Worm (Caenorhabditis elegans) whole organism, mixed stage, embryonic: ENCODE data around the gene F38B6.6.

Experiments used
- M03D4.4 ChIP-seq: sonication (generic microtip); optimal IDR thresholded peaks from 2 replicates; lab custom pipeline; 2017; ENCODE audit warnings: mild to moderate bottlenecking, missing genetic modification characterization, missing compliant biosample characterization
- bed-3 ChIP-seq: fragments of 200-800 bp; sonication (Bioruptor generic); optimal IDR thresholded peaks from 3 replicates; lab custom pipeline; 2018; ENCODE audit warnings: mild to moderate bottlenecking, missing genetic modification characterization, moderate library complexity, missing compliant biosample characterization
- blmp-1 ChIP-seq: fragments of 150-350 bp; optimal IDR thresholded peaks from 2 replicates; lab custom pipeline; 2014; ENCODE audit warnings: missing biosample characterization, missing genetic modification characterization
- ceh-39 ChIP-seq: fragments of 150-350 bp; optimal IDR thresholded peaks from 2 replicates; lab custom pipeline; 2014; ENCODE audit warnings: missing biosample characterization, missing genetic modification characterization
- ceh-43 ChIP-seq: fragments of 200-800 bp; sonication (Bioruptor generic); optimal IDR thresholded peaks from 2 replicates; lab custom pipeline; 2018; ENCODE audit warnings: mild to moderate bottlenecking, missing genetic modification characterization, moderate library complexity, missing compliant biosample characterization
- ceh-83 ChIP-seq: fragments of 200-800 bp; sonication (Bioruptor generic); optimal IDR thresholded peaks from 2 replicates; lab custom pipeline; 2018; ENCODE audit warnings: mild to moderate bottlenecking, missing genetic modification characterization, missing compliant biosample characterization
- ces-1 ChIP-seq: fragments of 150-350 bp; optimal IDR thresholded peaks from 2 replicates; lab custom pipeline; 2014; ENCODE audit warnings: missing biosample characterization, missing genetic modification reagents, missing genetic modification characterization
- cnd-1 ChIP-seq: fragments of 200-800 bp; sonication (Bioruptor generic); optimal IDR thresholded peaks from 2 replicates; lab custom pipeline; 2018; ENCODE audit warnings: mild to moderate bottlenecking, missing genetic modification characterization, missing compliant biosample characterization
- drap-1 ChIP-seq: fragments of 200-800 bp; sonication (Bioruptor generic); optimal IDR thresholded peaks from 3 replicates; lab custom pipeline; 2018; ENCODE audit warnings: mild to moderate bottlenecking, missing genetic modification characterization, missing compliant biosample characterization
- elt-1 ChIP-seq: sonication (generic microtip); optimal IDR thresholded peaks from 2 replicates; lab custom pipeline; 2017; ENCODE audit warnings: missing genetic modification characterization, mild to moderate bottlenecking, missing compliant biosample characterization, antibody characterized with exemption, moderate library complexity, borderline replicate concordance; ENCODE audit not compliant: insufficient read depth
- elt-3 ChIP-seq: fragments of 150-350 bp; optimal IDR thresholded peaks from 2 replicates; lab custom pipeline; 2014; ENCODE audit warnings: missing biosample characterization, missing genetic modification characterization
- ham-2 ChIP-seq: fragments of 200-800 bp; sonication (Bioruptor generic); optimal IDR thresholded peaks from 2 replicates; lab custom pipeline; 2018; ENCODE audit warnings: mild to moderate bottlenecking, missing genetic modification characterization, missing compliant biosample characterization
- lin-32 ChIP-seq: fragments of 200-800 bp; sonication (Bioruptor generic); optimal IDR thresholded peaks from 2 replicates; lab custom pipeline; 2018; ENCODE audit warnings: mild to moderate bottlenecking, missing genetic modification characterization, missing compliant biosample characterization
- lsy-2 ChIP-seq: fragments of 150-350 bp; optimal IDR thresholded peaks from 2 replicates; lab custom pipeline; 2014; ENCODE audit warnings: missing biosample characterization, missing genetic modification characterization
- mab-5 ChIP-seq: fragments of 150-350 bp; optimal IDR thresholded peaks from 2 replicates; lab custom pipeline; 2014; ENCODE audit warnings: missing biosample characterization, missing genetic modification characterization
- mep-1 ChIP-seq: fragments of 150-350 bp; optimal IDR thresholded peaks from 2 replicates; lab custom pipeline; 2017; ENCODE audit warnings: missing biosample characterization, missing genetic modification reagents, missing genetic modification characterization, inconsistent platforms
- mls-2 ChIP-seq: sonication (generic microtip); optimal IDR thresholded peaks from 2 replicates; lab custom pipeline; 2016; ENCODE audit warnings: mild to moderate bottlenecking, missing genetic modification characterization, moderate library complexity, missing compliant biosample characterization
- nhr-12 ChIP-seq: fragments of 150-350 bp; optimal IDR thresholded peaks from 2 replicates; lab custom pipeline; 2014; ENCODE audit warnings: missing biosample characterization, missing genetic modification characterization
- nhr-2 ChIP-seq: fragments of 150-350 bp; optimal IDR thresholded peaks from 2 replicates; lab custom pipeline; 2014; ENCODE audit warnings: missing biosample characterization, missing genetic modification characterization
- nhr-237 ChIP-seq: fragments of 150-350 bp; optimal IDR thresholded peaks from 2 replicates; lab custom pipeline; 2014; ENCODE audit warnings: missing biosample characterization, missing genetic modification characterization
- nhr-76 ChIP-seq: sonication (generic microtip); optimal IDR thresholded peaks from 2 replicates; lab custom pipeline; 2017; ENCODE audit warnings: missing biosample characterization, missing genetic modification characterization
- pha-4 ChIP-seq: fragments of 150-350 bp; optimal IDR thresholded peaks from 2 replicates; lab custom pipeline; 2018; ENCODE audit warnings: missing biosample characterization, missing genetic modification reagents, missing genetic modification characterization
- snpc-4 ChIP-seq: fragments of 150-350 bp; optimal IDR thresholded peaks from 2 replicates; lab custom pipeline; 2014; ENCODE audit warnings: missing biosample characterization, missing genetic modification characterization
- sptf-1 ChIP-seq: sonication (generic microtip); optimal IDR thresholded peaks from 2 replicates; lab custom pipeline; 2017; ENCODE audit warnings: mild to moderate bottlenecking, missing genetic modification characterization, moderate library complexity, missing compliant biosample characterization
- tbx-8 ChIP-seq: fragments of 200-800 bp; sonication (Bioruptor generic); optimal IDR thresholded peaks from 2 replicates; lab custom pipeline; 2018; ENCODE audit warnings: mild to moderate bottlenecking, missing genetic modification characterization, moderate library complexity, missing compliant biosample characterization
- unc-120 ChIP-seq: sonication (generic microtip); optimal IDR thresholded peaks from 2 replicates; lab custom pipeline; 2017; ENCODE audit warnings: missing genetic modification characterization, missing compliant biosample characterization; ENCODE audit not compliant: poor library complexity, severe bottlenecking
- unc-39 ChIP-seq: fragments of 150-350 bp; optimal IDR thresholded peaks from 2 replicates; lab custom pipeline; 2014; ENCODE audit warnings: missing biosample characterization, missing genetic modification characterization
- unc-62 ChIP-seq: fragments of 150-350 bp; optimal IDR thresholded peaks from 2 replicates; lab custom pipeline; 2014; ENCODE audit warnings: missing biosample characterization, missing genetic modification reagents, missing genetic modification characterization
- zip-8 ChIP-seq: fragments of 150-350 bp; optimal IDR thresholded peaks from 2 replicates; lab custom pipeline; 2014; ENCODE audit warnings: missing biosample characterization, missing genetic modification characterization
- ztf-11 ChIP-seq: fragments of 150-350 bp; optimal IDR thresholded peaks from 2 replicates; lab custom pipeline; 2014; ENCODE audit warnings: missing biosample characterization, missing genetic modification characterization

Gene F38B6.6

ce11 chrX:6674333-6674919, 15.5 kb downstream of the F38B6.6 start, which contains the start of gene F38B6.4:
TSS of gene F38B6.4 (plus strand) at chrX:6674869.
- TF ChIP-seq unc-62 (GFP tag; lab: Kevin White, UChicago) (no peak), ceh-43 (GFP tag; lab: Kevin White, UChicago) (no peak), unc-39 (tag; lab: Kevin White, UChicago) (no peak), nhr-12 (tag; lab: Kevin White, UChicago) (no peak), cnd-1 (tag; lab: Kevin White, UChicago) (no peak), M03D4.4 (no peak), sptf-1 (no peak), nhr-76 (no peak), snpc-4 (no peak)

DNA sequence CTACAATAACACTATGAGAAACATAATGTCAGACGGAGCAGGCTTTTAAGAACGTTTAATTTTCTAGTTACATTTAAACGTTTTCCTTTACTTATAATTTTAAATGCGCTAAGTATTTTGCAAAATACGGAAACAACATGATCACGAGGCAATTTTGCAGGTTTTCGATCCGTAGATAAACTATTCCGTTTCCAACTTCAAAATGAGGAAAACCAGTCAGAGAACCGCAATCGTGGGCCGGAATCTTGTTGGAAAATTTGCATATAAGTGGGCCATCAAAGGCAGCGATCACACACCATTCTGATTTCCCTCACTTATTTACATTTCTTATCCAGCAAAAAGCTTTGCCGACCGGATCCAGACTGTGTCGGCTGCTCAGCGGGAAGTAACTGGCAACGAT, 17.4 kb downstream of the F38B6.6 start, which contains the start of gene col-172:
col-172 (plus strand) TSS at position 301 of the 400 bp plus-strand sequence.
- no peak for TF ChIP-seq unc-120
- TF ChIP-seq snpc-4, result no peak
- TF ChIP-seq lsy-2 (tag; lab: Kevin White, UChicago), result no peak
- no peak for TF ChIP-seq ztf-11
- no peak for TF ChIP-seq nhr-12 (tag; lab: Kevin White, UChicago)
- no peak for TF ChIP-seq blmp-1 (tag; lab: Kevin White, UChicago)
- no peak for TF ChIP-seq mep-1 (tag; lab: Kevin White, UChicago)
- no peak for TF ChIP-seq ham-2 (GFP tag; lab: Kevin White, UChicago)
- no peak for TF ChIP-seq ceh-39 (tag; lab: Kevin White, UChicago)
- no peak for TF ChIP-seq drap-1 (GFP tag; lab: Kevin White, UChicago)
- no peak for TF ChIP-seq nhr-2
- TF ChIP-seq nhr-237 (tag; lab: Kevin White, UChicago), result no peak
- TF ChIP-seq pha-4 (tag; lab: Kevin White, UChicago), result no peak

DNA sequence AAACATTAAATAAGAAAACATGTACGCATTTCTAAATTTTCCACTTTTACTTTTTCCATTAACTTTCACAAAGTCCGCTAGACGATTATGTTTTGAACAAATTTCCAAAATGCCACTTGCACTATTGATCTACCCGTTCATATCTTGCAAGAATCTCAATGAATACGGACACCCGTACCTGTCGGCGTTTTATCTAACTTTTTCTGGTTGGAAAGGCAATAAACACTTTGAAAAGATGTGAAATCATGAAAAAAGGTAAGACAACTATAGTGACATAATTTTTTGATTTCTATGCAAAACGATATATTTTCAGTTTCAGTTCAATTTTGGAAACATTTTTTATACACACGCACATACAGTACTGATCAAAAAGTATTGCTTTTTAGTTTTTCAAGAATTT, 18.2 kb downstream of the F38B6.6 start:
- TF ChIP-seq mab-5 (tag; lab: Kevin White, UChicago) (no peak), zip-8 (no peak), ceh-83 (no peak), bed-3 (GFP tag; lab: Kevin White, UChicago) (no peak), ceh-39 (tag; lab: Kevin White, UChicago) (no peak), nhr-2 (no peak), pha-4 (tag; lab: Kevin White, UChicago) (no peak)

- TF ChIP-seq ces-1 (GFP tag; lab: Kevin White, UChicago), result no peak
- TF ChIP-seq elt-1 (tag; lab: Kevin White, UChicago), result no peak
- TF ChIP-seq mab-5 (tag; lab: Kevin White, UChicago), result no peak
- no peak for TF ChIP-seq ceh-83
- TF ChIP-seq nhr-237 (tag; lab: Kevin White, UChicago), result no peak
- no peak for TF ChIP-seq bed-3 (GFP tag; lab: Kevin White, UChicago)
- TF ChIP-seq nhr-2, result no peak
- no peak for TF ChIP-seq zip-8
- TF ChIP-seq mls-2 (tag; lab: Kevin White, UChicago), result no peak
- TF ChIP-seq lsy-2 (tag; lab: Kevin White, UChicago), result no peak
- no peak for TF ChIP-seq ham-2 (GFP tag; lab: Kevin White, UChicago)
- TF ChIP-seq elt-3 (tag; lab: Kevin White, UChicago), result no peak
- TF ChIP-seq lin-32 (GFP tag; lab: Kevin White, UChicago), result no peak
- TF ChIP-seq cnd-1 (tag; lab: Kevin White, UChicago), result no peak
These were observed 20.5 kb downstream of the F38B6.6 start for ce11 chrX:6669366-6669765.

DNA sequence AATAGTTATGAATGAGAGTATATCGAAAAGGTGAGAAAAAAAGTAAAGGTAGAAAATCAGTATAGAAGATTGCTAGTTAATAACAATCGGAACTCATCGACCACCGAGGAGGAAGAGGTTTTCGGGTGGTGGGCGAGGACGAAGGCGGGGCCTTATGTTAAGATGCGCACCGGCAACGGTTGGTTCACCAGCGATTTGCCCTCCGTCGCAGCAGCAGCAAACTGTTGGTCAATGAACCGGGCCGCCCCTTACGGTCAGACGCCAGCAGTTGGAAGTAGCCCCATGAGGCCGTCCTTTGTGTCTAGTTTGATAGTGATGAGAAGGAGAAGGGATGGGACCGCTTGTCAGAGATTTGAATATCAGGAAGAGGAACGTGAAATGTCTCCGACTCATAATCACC, 21.0 kb downstream of the F38B6.6 start, which contains the start of gene nhr-137:
nhr-137 (minus strand) TSS at position 101 of the 400 bp plus-strand sequence.
- TF ChIP-seq mls-2 (tag; lab: Kevin White, UChicago) (no peak), lsy-2 (tag; lab: Kevin White, UChicago) (no peak), snpc-4 (no peak), nhr-76 (no peak), sptf-1 (no peak), zip-8 (no peak), tbx-8 (no peak), unc-120 (no peak), M03D4.4 (no peak), ham-2 (GFP tag; lab: Kevin White, UChicago) (no peak), mep-1 (tag; lab: Kevin White, UChicago) (no peak), nhr-2 (no peak), ces-1 (GFP tag; lab: Kevin White, UChicago) (no peak)
